Worm (Caenorhabditis elegans): ENCODE results near the gene srh-48.

ce11 chrII:9421969-9422368 is 42.1 kb downstream of the srh-48 start, which contains the start of gene M176.11:
- TF ChIP-seq flt-1 (GFP tag; IDR thresholded peaks at IDR 0.05) (no peak), ztf-29 (GFP tag; IDR thresholded peaks at IDR 0.05) (no peak), cog-1 (tag; optimal IDR thresholded peaks at IDR 0.05) (no peak), T22C8.4 (GFP tag; IDR thresholded peaks at IDR 0.05) (no peak), tab-1 (GFP tag; IDR thresholded peaks at IDR 0.05) (no peak), med-1 (GFP tag; optimal IDR thresholded peaks at IDR 0.05; ENCODE audit: insufficient read depth) (no peak), ztf-23 (GFP tag; IDR thresholded peaks at IDR 0.05) (no peak), ref-1 (GFP tag; conservative IDR thresholded peaks at IDR 0.05) (no peak)

Measured in whole organism, midembryonic.